Fruit fly (Drosophila melanogaster) Kc167 (cell line): ENCODE results near the gene Tm1.

Experiments used
- Myc ChIP-seq: fragments of >200 bp; optimal IDR thresholded peaks from 2 replicates; lab custom pipeline; 2017; ENCODE audit warnings: missing external identifiers
- Sin3A ChIP-seq: fragments of >200 bp; optimal IDR thresholded peaks from 2 replicates; lab custom pipeline; 2018; ENCODE audit warnings: missing external identifiers
- h ChIP-seq: fragments of >200 bp; optimal IDR thresholded peaks from 3 replicates; lab custom pipeline; 2018; ENCODE audit warnings: missing external identifiers
- insv ChIP-seq: fragments of >200 bp; optimal IDR thresholded peaks from 3 replicates; lab custom pipeline; 2018; ENCODE audit warnings: missing external identifiers
- psq ChIP-seq: fragments of >200 bp; optimal IDR thresholded peaks from 2 replicates; lab custom pipeline; 2017; ENCODE audit warnings: missing external identifiers

DNA sequence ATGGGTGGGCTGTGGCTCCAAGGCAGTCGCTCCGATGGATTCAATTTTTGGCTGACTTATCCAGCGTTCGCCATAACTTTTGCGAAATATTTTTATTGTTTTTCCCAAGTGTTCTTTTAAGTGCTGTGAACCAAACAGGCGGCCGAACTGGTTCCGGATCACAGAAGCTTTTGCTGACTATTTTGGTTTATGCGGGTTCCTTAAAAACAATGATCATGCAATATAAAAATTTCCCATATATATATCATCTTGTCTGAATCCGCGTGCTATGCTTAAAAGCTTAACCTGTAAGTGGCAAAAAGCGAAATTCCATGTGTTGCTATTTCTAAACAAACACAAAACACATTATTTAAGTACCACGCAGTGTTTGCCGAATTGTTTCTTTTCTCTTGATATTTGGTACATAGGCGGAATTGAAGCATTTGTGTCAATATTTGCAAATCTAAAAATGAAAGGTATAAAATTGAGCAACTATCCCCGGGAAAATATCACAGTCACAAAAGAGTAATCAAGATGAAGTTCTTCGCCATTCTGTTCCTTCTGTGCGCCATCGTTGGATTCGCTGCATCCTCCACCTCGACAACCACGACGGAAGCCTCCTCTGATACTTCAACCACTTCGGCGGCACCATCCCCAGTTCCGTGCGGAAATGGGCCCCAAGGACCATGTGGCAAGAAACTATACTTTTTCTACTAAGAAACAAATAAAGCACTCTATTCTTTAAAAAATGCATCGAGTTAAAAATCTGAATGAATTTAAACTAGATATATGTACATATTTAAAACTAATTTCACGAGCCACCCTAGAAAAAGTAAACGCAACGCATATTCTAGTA is 42.1 kb downstream of the Tm1 start, which contains the start of the genes CG6276 and CG44040:
- TF ChIP-seq h (lab: Kevin White, UChicago) (no peak), Sin3A (lab: Kevin White, UChicago) (no peak), psq (lab: Kevin White, UChicago) (no peak), Myc (lab: Kevin White, UChicago) (no peak), insv (lab: Kevin White, UChicago) (no peak)
